Fruit fly (Drosophila melanogaster) whole organism, embryonic: ENCODE measurements around the gene ND-39.
A peak's percentile ranks its signal among the peaks of the same experiment; 100 is the strongest.

Source experiments
- Atf6 ChIP-seq: fragments of 200-800 bp; sonication (Bioruptor generic); IDR thresholded peaks from 2 replicates; pipeline ENCODE4 v1.3.6; 2022; ENCODE audit warnings: missing biosample characterization, missing genetic modification characterization
- C15 ChIP-seq: fragments of 200-800 bp; sonication (Bioruptor generic); IDR thresholded peaks from 3 replicates; pipeline ENCODE4 v1.3.6; 2022; ENCODE audit warnings: missing biosample characterization, missing genetic modification characterization
- CG10462 ChIP-seq: fragments of 200-800 bp; sonication (Bioruptor generic); optimal IDR thresholded peaks from 2 replicates; lab custom pipeline; 2016; ENCODE audit warnings: missing biosample characterization, missing genetic modification characterization
- CG14014 ChIP-seq: fragments of 200-800 bp; sonication (Bioruptor generic); IDR thresholded peaks from 2 replicates; pipeline ENCODE4 v1.3.6; 2022; ENCODE audit warnings: missing biosample characterization, missing genetic modification characterization
- CG14667 ChIP-seq: fragments of 200-800 bp; sonication (Bioruptor generic); IDR thresholded peaks from 2 replicates; pipeline ENCODE4 v1.3.6; 2022; ENCODE audit warnings: missing biosample characterization, missing genetic modification characterization
- CG16779 ChIP-seq: fragments of 200-800 bp; sonication (Bioruptor generic); IDR thresholded peaks from 2 replicates; pipeline ENCODE4 v1.3.6; 2022; ENCODE audit warnings: missing biosample characterization, missing genetic modification characterization
- CG17912 ChIP-seq: fragments of 200-800 bp; sonication (Bioruptor generic); optimal IDR thresholded peaks from 2 replicates; lab custom pipeline; 2018; ENCODE audit warnings: missing biosample characterization, mild to moderate bottlenecking, missing genetic modification characterization
- CG2875 ChIP-seq: fragments of 200-800 bp; sonication (Bioruptor generic); optimal IDR thresholded peaks from 2 replicates; lab custom pipeline; 2017; ENCODE audit warnings: missing biosample characterization, mild to moderate bottlenecking, missing genetic modification characterization, missing genetic modification reagents
- CG33557 ChIP-seq: fragments of 200-800 bp; sonication (Bioruptor generic); optimal IDR thresholded peaks from 2 replicates; lab custom pipeline; 2019; ENCODE audit warnings: missing biosample characterization, mild to moderate bottlenecking, missing genetic modification characterization, moderate library complexity
- CG34376 ChIP-seq: fragments of 200-800 bp; sonication (Bioruptor generic); optimal IDR thresholded peaks from 2 replicates; lab custom pipeline; 2018; ENCODE audit warnings: missing biosample characterization, mild to moderate bottlenecking, missing genetic modification characterization
- CG34422 ChIP-seq: fragments of 200-800 bp; sonication (Bioruptor generic); IDR thresholded peaks from 3 replicates; pipeline ENCODE4 v1.3.6; 2022; ENCODE audit warnings: missing biosample characterization, missing genetic modification characterization
- CG3726 ChIP-seq: fragments of 200-800 bp; sonication (Bioruptor generic); IDR thresholded peaks from 3 replicates; pipeline ENCODE4, ENCODE4 v1.3.6; 2022; ENCODE audit warnings: missing biosample characterization, missing genetic modification characterization
- CG5245 ChIP-seq: fragments of 200-800 bp; sonication (Bioruptor generic); optimal IDR thresholded peaks from 3 replicates; lab custom pipeline; 2016; ENCODE audit warnings: missing biosample characterization, missing genetic modification characterization
- CG6175 ChIP-seq: fragments of 200-800 bp; sonication (Bioruptor generic); IDR thresholded peaks from 3 replicates; pipeline ENCODE4 v1.3.6; 2022; ENCODE audit warnings: missing biosample characterization, missing genetic modification characterization
- CG6689 ChIP-seq: fragments of 200-800 bp; sonication (Bioruptor generic); IDR thresholded peaks from 2 replicates; pipeline ENCODE4 v1.3.6; 2022; ENCODE audit warnings: missing biosample characterization, missing genetic modification characterization
- CG6791 ChIP-seq: fragments of 200-800 bp; sonication (Bioruptor generic); IDR thresholded peaks from 3 replicates; pipeline ENCODE4 v1.3.6; 2022; ENCODE audit warnings: missing biosample characterization, missing genetic modification characterization; ENCODE audit not compliant: partially characterized antibody
- CG6813 ChIP-seq: fragments of 200-800 bp; sonication (Bioruptor generic); optimal IDR thresholded peaks from 2 replicates; lab custom pipeline; 2017; ENCODE audit warnings: missing biosample characterization, missing genetic modification characterization, mild to moderate bottlenecking, moderate library complexity, missing genetic modification reagents
- CG8924 ChIP-seq: fragments of 200-800 bp; optimal IDR thresholded peaks from 3 replicates; lab custom pipeline; 2019; ENCODE audit warnings: missing biosample characterization, mild to moderate bottlenecking, missing genetic modification characterization, moderate library complexity
- CG9437 ChIP-seq: fragments of 200-800 bp; sonication (Bioruptor generic); optimal IDR thresholded peaks from 2 replicates; lab custom pipeline; 2018; ENCODE audit warnings: missing biosample characterization, mild to moderate bottlenecking, missing genetic modification characterization
- CHES-1-like ChIP-seq: fragments of 200-800 bp; sonication (Bioruptor generic); optimal IDR thresholded peaks from 2 replicates; lab custom pipeline; 2016; ENCODE audit warnings: missing biosample characterization, missing genetic modification characterization
- Camta ChIP-seq: fragments of 200-800 bp; sonication (Bioruptor generic); optimal IDR thresholded peaks from 2 replicates; lab custom pipeline; 2016; ENCODE audit warnings: missing biosample characterization, missing genetic modification characterization
- Dfd ChIP-seq, 2 experiments: fragments of >200 bp; optimal IDR thresholded peaks; 2 replicates each; lab custom pipeline; 2017; ENCODE audit warnings: missing biosample characterization in 2 of 2, missing genetic modification characterization in 2 of 2
- Fer1 ChIP-seq: fragments of 200-800 bp; sonication (Bioruptor generic); optimal IDR thresholded peaks from 2 replicates; lab custom pipeline; 2017; ENCODE audit warnings: missing biosample characterization, mild to moderate bottlenecking, missing genetic modification characterization
- HHEX ChIP-seq: fragments of 200-800 bp; sonication (Bioruptor generic); optimal IDR thresholded peaks from 3 replicates; lab custom pipeline; 2017; ENCODE audit warnings: missing biosample characterization, mild to moderate bottlenecking, missing genetic modification characterization, missing genetic modification reagents
- HLH3B ChIP-seq: fragments of 200-800 bp; sonication (Bioruptor generic); IDR thresholded peaks from 2 replicates; pipeline ENCODE4 v1.3.6; 2022; ENCODE audit warnings: missing biosample characterization, missing genetic modification characterization
- HLH54F ChIP-seq: fragments of 200-800 bp; sonication (Bioruptor generic); optimal IDR thresholded peaks from 3 replicates; lab custom pipeline; 2016; ENCODE audit warnings: missing biosample characterization, missing genetic modification characterization
- Hsf ChIP-seq: fragments of 200-800 bp; sonication (Bioruptor generic); optimal IDR thresholded peaks from 3 replicates; lab custom pipeline; 2016; ENCODE audit warnings: missing biosample characterization, missing genetic modification characterization
- NfI ChIP-seq: fragments of 200-800 bp; sonication (Bioruptor generic); optimal IDR thresholded peaks from 3 replicates; lab custom pipeline; 2018; ENCODE audit warnings: missing biosample characterization, mild to moderate bottlenecking, missing genetic modification characterization, moderate library complexity
- Ravus ChIP-seq: fragments of 200-800 bp; sonication (Bioruptor generic); IDR thresholded peaks from 2 replicates; pipeline ENCODE4 v1.3.6; 2022; ENCODE audit warnings: missing biosample characterization, missing genetic modification characterization
- Side ChIP-seq: fragments of 200-800 bp; sonication (Bioruptor generic); optimal IDR thresholded peaks from 2 replicates; lab custom pipeline; 2016; ENCODE audit warnings: missing biosample characterization, missing genetic modification characterization
- ash1 ChIP-seq: fragments of 200-800 bp; sonication (Bioruptor generic); optimal IDR thresholded peaks from 2 replicates; lab custom pipeline; 2018; ENCODE audit warnings: missing biosample characterization, mild to moderate bottlenecking, missing genetic modification characterization
- cas ChIP-seq: fragments of 200-800 bp; sonication (Bioruptor generic); IDR thresholded peaks from 2 replicates; pipeline ENCODE4 v1.3.6; 2022; ENCODE audit warnings: missing biosample characterization, missing genetic modification characterization
- cato ChIP-seq: fragments of 200-800 bp; sonication (Bioruptor generic); optimal IDR thresholded peaks from 2 replicates; lab custom pipeline; 2016; ENCODE audit warnings: missing biosample characterization, missing genetic modification characterization, borderline replicate concordance
- crc ChIP-seq: fragments of 200-800 bp; sonication (Bioruptor generic); optimal IDR thresholded peaks from 2 replicates; lab custom pipeline; 2016; ENCODE audit warnings: missing biosample characterization, missing genetic modification characterization
- croc ChIP-seq: fragments of 200-800 bp; sonication (Bioruptor generic); conservative IDR thresholded peaks from 3 replicates; pipeline ENCODE4 v1.3.6; 2022; ENCODE audit warnings: missing biosample characterization, missing genetic modification characterization
- dan ChIP-seq: fragments of 200-800 bp; sonication (Bioruptor generic); IDR thresholded peaks from 2 replicates; pipeline ENCODE4 v1.3.6; 2022; ENCODE audit warnings: missing biosample characterization, missing genetic modification characterization
- dmrt99B ChIP-seq: fragments of 200-800 bp; sonication (Bioruptor generic); optimal IDR thresholded peaks from 2 replicates; lab custom pipeline; 2018; ENCODE audit warnings: missing biosample characterization, mild to moderate bottlenecking, missing genetic modification characterization, moderate library complexity
- eve ChIP-seq, 2 experiments: fragments of >200 bp; optimal IDR thresholded peaks; 2 replicates each; lab custom pipeline; 2017; ENCODE audit warnings: missing biosample characterization in 2 of 2, missing genetic modification characterization in 2 of 2
- gce ChIP-seq: fragments of 200-800 bp; sonication (Bioruptor generic); IDR thresholded peaks from 3 replicates; pipeline ENCODE4 v1.3.6; 2022; ENCODE audit warnings: missing biosample characterization, missing genetic modification characterization
- gro ChIP-seq: fragments of 200-800 bp; sonication (Bioruptor generic); optimal IDR thresholded peaks from 2 replicates; lab custom pipeline; 2016; ENCODE audit warnings: missing biosample characterization, missing genetic modification characterization
- ham ChIP-seq: fragments of 200-800 bp; sonication (Bioruptor generic); IDR thresholded peaks from 2 replicates; pipeline ENCODE4 v1.3.6; 2022; ENCODE audit warnings: missing biosample characterization, missing genetic modification characterization
- ken ChIP-seq: fragments of 200-800 bp; sonication (Bioruptor generic); IDR thresholded peaks from 3 replicates; pipeline ENCODE4 v1.3.6; 2022; ENCODE audit warnings: missing biosample characterization, missing genetic modification characterization
- luna ChIP-seq: fragments of 200-800 bp; sonication (Bioruptor generic); optimal IDR thresholded peaks from 2 replicates; lab custom pipeline; 2016; ENCODE audit warnings: missing biosample characterization, missing genetic modification characterization
- nerfin-2 ChIP-seq: fragments of 200-800 bp; sonication (Bioruptor generic); IDR thresholded peaks from 2 replicates; pipeline ENCODE4 v1.3.6; 2022; ENCODE audit warnings: missing biosample characterization, missing genetic modification characterization; ENCODE audit not compliant: partially characterized antibody
- org-1 ChIP-seq: fragments of 200-800 bp; sonication (Bioruptor generic); optimal IDR thresholded peaks from 2 replicates; lab custom pipeline; 2017; ENCODE audit warnings: missing biosample characterization, missing genetic modification characterization
- pan ChIP-seq, 4 experiments: fragments of >200 bp in 3 of 4; fragments of 200-800 bp in 1 of 4; sonication (Bioruptor generic) in 1 of 4; optimal IDR thresholded peaks in 3 of 4; IDR thresholded peaks in 1 of 4; 2 replicates each; pipeline versions ENCODE4 v1.3.6 to Lab custom; 2017 to 2022; ENCODE audit warnings: missing biosample characterization in 2 of 4, missing genetic modification characterization in 2 of 4, mixed read lengths in 1 of 4
- prd ChIP-seq, 3 experiments: fragments of >200 bp in 2 of 3; fragments of 200-800 bp in 1 of 3; sonication (Bioruptor generic) in 1 of 3; optimal IDR thresholded peaks in 2 of 3; IDR thresholded peaks in 1 of 3; 2 replicates in 2 of 3; 3 replicates in 1 of 3; pipeline versions ENCODE4 v1.3.6 to Lab custom; 2017 to 2022; ENCODE audit warnings: missing biosample characterization in 1 of 3, missing genetic modification characterization in 1 of 3
- psq ChIP-seq: fragments of 200-800 bp; sonication (Bioruptor generic); optimal IDR thresholded peaks from 2 replicates; lab custom pipeline; 2017; ENCODE audit warnings: missing biosample characterization, missing genetic modification characterization
- repo ChIP-seq: fragments of 200-800 bp; sonication (Bioruptor generic); optimal IDR thresholded peaks from 2 replicates; lab custom pipeline; 2016; ENCODE audit warnings: missing biosample characterization, missing genetic modification characterization
- sens-2 ChIP-seq: fragments of 200-800 bp; sonication (Bioruptor generic); IDR thresholded peaks from 2 replicates; pipeline ENCODE4 v1.3.6; 2022; ENCODE audit warnings: missing biosample characterization, missing genetic modification characterization

Gene ND-39

DNA sequence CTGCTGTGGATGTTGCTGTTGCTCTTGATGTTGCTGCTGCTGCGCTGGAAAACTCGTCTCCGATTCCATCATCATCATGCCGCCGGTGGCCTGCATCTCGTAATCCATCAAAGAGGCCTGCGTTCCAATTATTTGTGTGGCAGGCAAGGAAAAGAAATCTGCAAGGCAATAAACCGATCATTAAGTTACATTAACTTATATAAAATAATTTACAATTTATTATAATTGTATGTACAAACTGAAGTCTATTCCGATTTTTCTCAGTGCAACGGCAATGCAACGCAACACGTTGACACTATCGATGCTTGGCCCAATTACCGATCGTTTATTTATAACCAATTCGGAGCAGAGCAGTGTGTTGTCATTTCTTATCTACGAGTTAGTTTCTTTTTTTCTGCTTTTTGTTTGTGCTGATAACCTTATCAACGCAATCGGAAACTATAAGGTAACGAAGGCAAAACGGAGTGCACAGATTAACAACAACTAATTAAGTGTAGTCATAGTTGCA is 20.8 kb upstream of the ND-39 start (continued):
- TF ChIP-seq gce (peak; percentile 59; the same call in 1 of the 3 replicates), prd (optimal IDR thresholded peaks at IDR 0.05; lab: Kevin White, UChicago) (no peak), prd (GFP tag; IDR thresholded peaks at IDR 0.05; lab: Robert Waterston, UW) (peak; percentile 61; the same call in 2 of the 3 replicates), HLH54F (no peak), CG14014 (GFP tag; lab: Robert Waterston, UW) (peak; percentile 58; the same call in 1 of the 2 replicates), CHES-1-like (GFP tag; lab: Kevin White, UChicago) (no peak), psq (GFP tag; lab: Kevin White, UChicago) (no peak), ham (GFP tag; lab: Robert Waterston, UW) (no peak), org-1 (peak; percentile 55), pan (optimal IDR thresholded peaks at IDR 0.05; lab: Kevin White, UChicago) (no peak), pan (GFP tag; optimal IDR thresholded peaks at IDR 0.05 in 1 of 2, IDR thresholded peaks at IDR 0.05 in 1 of 2) (peak in 1 of 2 experiments; percentile 69), CG34376 (GFP tag; lab: Kevin White, UChicago) (peak; percentile 67), CG6791 (GFP tag; lab: Robert Waterston, UW) (no peak), CG6689 (GFP tag; lab: Robert Waterston, UW) (0 out of 2 replicates have a peak, but pooled peaks have one; percentile 15), nerfin-2 (GFP tag; lab: Robert Waterston, UW) (no peak), Camta (GFP tag; lab: Kevin White, UChicago) (no peak), CG16779 (GFP tag; lab: Robert Waterston, UW) (no peak), croc (GFP tag; lab: Robert Waterston, UW) (peak; percentile 13; the same call in 1 of the 3 replicates), C15 (GFP tag; lab: Robert Waterston, UW) (no peak), dan (GFP tag; lab: Robert Waterston, UW) (no peak), dmrt99B (tag; lab: Kevin White, UChicago) (peak; percentile 74), HHEX (GFP tag; lab: Kevin White, UChicago) (peak; percentile 26), CG8924 (tag; lab: Kevin White, UChicago) (peak; percentile 60), CG33557 (GFP tag; lab: Kevin White, UChicago) (no peak), CG3726 (0 out of 3 replicates have a peak, but pooled peaks have one; percentile 35), crc (GFP tag; lab: Kevin White, UChicago) (no peak), Atf6 (GFP tag; lab: Robert Waterston, UW) (peak; percentile 69), Hsf (peak; percentile 16), CG10462 (GFP tag; lab: Kevin White, UChicago) (no peak), ash1 (GFP tag; lab: Kevin White, UChicago) (no peak), Fer1 (peak; percentile 63), sens-2 (GFP tag; lab: Robert Waterston, UW) (peak; percentile 44; the same call in 1 of the 2 replicates), CG6175 (no peak), Side (GFP tag; lab: Kevin White, UChicago) (no peak), CG6813 (GFP tag; lab: Kevin White, UChicago) (peak; percentile 68), cas (GFP tag; lab: Robert Waterston, UW) (no peak), ken (peak; percentile 56; the same call in 1 of the 3 replicates), CG17912 (no peak), CG9437 (GFP tag; lab: Kevin White, UChicago) (no peak), repo (GFP tag; lab: Kevin White, UChicago) (no peak), luna (no peak), NfI (GFP tag; lab: Kevin White, UChicago) (peak; percentile 46), HLH3B (GFP tag; lab: Robert Waterston, UW) (peak; percentile 61), eve (GFP tag; optimal IDR thresholded peaks at IDR 0.05; lab: Kevin White, UChicago) (peak in 1 of 2 experiments; percentile 54), gro (GFP tag; lab: Kevin White, UChicago) (no peak), CG14667 (GFP tag; lab: Robert Waterston, UW) (no peak), Dfd (GFP tag; optimal IDR thresholded peaks at IDR 0.05; lab: Kevin White, UChicago) (no peak), CG34422 (GFP tag; lab: Robert Waterston, UW) (peak; percentile 63; the same call in 2 of the 3 replicates), CG5245 (peak; percentile 46), CG2875 (GFP tag; lab: Kevin White, UChicago) (peak; percentile 56), cato (GFP tag; lab: Kevin White, UChicago) (no peak), Ravus (no peak)
